Worm (Caenorhabditis elegans): ENCODE measurements around the gene rde-1.

ce11 chrV:10012639-10013038 lies 21.2 kb upstream of the rde-1 start:
- no peak for TF ChIP-seq lin-54 (GFP tag; optimal IDR thresholded peaks at IDR 0.05)
- TF ChIP-seq dox-1 (GFP tag; IDR thresholded peaks at IDR 0.05): no peak
- TF ChIP-seq let-607 (tag; optimal IDR thresholded peaks at IDR 0.05): no peak
- no peak for TF ChIP-seq K11D2.4 (GFP tag; IDR thresholded peaks at IDR 0.05)
- no peak for TF ChIP-seq lsy-27 (tag; optimal IDR thresholded peaks at IDR 0.05; ENCODE audit: borderline replicate concordance, insufficient read depth)
- TF ChIP-seq bed-2 (GFP tag; IDR thresholded peaks at IDR 0.05): no peak
- no peak for TF ChIP-seq B0336.3 (GFP tag; IDR thresholded peaks at IDR 0.05)
- no peak for TF ChIP-seq lag-1 (GFP tag; IDR thresholded peaks at IDR 0.05)
- no peak for TF ChIP-seq lir-1 (GFP tag; conservative IDR thresholded peaks at IDR 0.05)
- no peak for TF ChIP-seq dpl-1 (GFP tag; optimal IDR thresholded peaks at IDR 0.05)
- TF ChIP-seq ekl-4 (GFP tag; IDR thresholded peaks at IDR 0.05): no peak
- TF ChIP-seq hlh-26 (GFP tag; conservative IDR thresholded peaks at IDR 0.05): no peak
